Worm (Caenorhabditis elegans): ENCODE measurements around the gene Y94H6A.5.

Gene Y94H6A.5

ce11 chrIV:2676281-2676680, 27.5 kb downstream of the Y94H6A.5 start, which contains the start of gene Y94H6A.3:
Gene Y94H6A.3, plus strand, starts transcription at chrIV:2676512.
- peak; percentile 45; the same call in 1 of the 2 replicates for TF ChIP-seq unc-98 (GFP tag; IDR thresholded peaks at IDR 0.05)
- peak; percentile 66 for TF ChIP-seq ceh-88 (GFP tag; IDR thresholded peaks at IDR 0.05)
- TF ChIP-seq dsc-1 (tag; optimal IDR thresholded peaks at IDR 0.05) = peak; percentile 96
- TF ChIP-seq sox-4 (tag; optimal IDR thresholded peaks at IDR 0.05) = peak; percentile 85
- TF ChIP-seq efl-3 (GFP tag; optimal IDR thresholded peaks at IDR 0.05) = peak; percentile 22
- peak; percentile 92 for TF ChIP-seq nhr-85 (tag)
- no peak for TF ChIP-seq nhr-84 (tag; optimal IDR thresholded peaks at IDR 0.05)
- peak; percentile 20 for TF ChIP-seq hpl-2 (GFP tag; optimal IDR thresholded peaks at IDR 0.05)
- peak; percentile 97 for TF ChIP-seq mep-1 (tag; optimal IDR thresholded peaks at IDR 0.05)
- peak; percentile 94 for TF ChIP-seq tbx-2 (tag; optimal IDR thresholded peaks at IDR 0.05)
- TF ChIP-seq skn-1 (tag; optimal IDR thresholded peaks at IDR 0.05) = peak; percentile 92
- TF ChIP-seq ztf-11 (tag; optimal IDR thresholded peaks at IDR 0.05) = peak in 1 of 2 experiments; percentile 77
- peak; percentile 77 for TF ChIP-seq snpc-4 (tag; optimal IDR thresholded peaks at IDR 0.05)
- peak; percentile 62 for TF ChIP-seq aly-2 (tag; optimal IDR thresholded peaks at IDR 0.05)
- TF ChIP-seq lin-35 (GFP tag; optimal IDR thresholded peaks at IDR 0.05) = peak; percentile 99
- peak; percentile 91 for TF ChIP-seq jun-1 (tag; optimal IDR thresholded peaks at IDR 0.05)
- peak; percentile 87 for TF ChIP-seq ceh-8 (GFP tag; optimal IDR thresholded peaks at IDR 0.05)
- TF ChIP-seq ceh-63 (GFP tag; optimal IDR thresholded peaks at IDR 0.05) = no peak
- no peak for TF ChIP-seq hlh-4 (tag; optimal IDR thresholded peaks at IDR 0.05)
- peak in 2 of 6 experiments; percentile 78 to 88 for TF ChIP-seq elt-3 (tag; optimal IDR thresholded peaks at IDR 0.05)
- TF ChIP-seq sup-37 (GFP tag; optimal IDR thresholded peaks at IDR 0.05) = peak; percentile 78
- no peak for TF ChIP-seq nhr-76 (tag; optimal IDR thresholded peaks at IDR 0.05)
- peak; percentile 68 for TF ChIP-seq ceh-90 (tag; optimal IDR thresholded peaks at IDR 0.05)
- TF ChIP-seq alr-1 (tag; optimal IDR thresholded peaks at IDR 0.05; ENCODE audit: borderline replicate concordance) = no peak
- peak; percentile 85 for TF ChIP-seq fos-1 (tag; optimal IDR thresholded peaks at IDR 0.05)
- peak; percentile 96 for TF ChIP-seq lsy-2 (tag; optimal IDR thresholded peaks at IDR 0.05)
- peak in 1 of 2 experiments; percentile 70 for TF ChIP-seq mdl-1 (tag; optimal IDR thresholded peaks at IDR 0.05)
- TF ChIP-seq swsn-7 (tag; optimal IDR thresholded peaks at IDR 0.05) = peak; percentile 94
- peak; percentile 79 for TF ChIP-seq pax-3 (tag; optimal IDR thresholded peaks at IDR 0.05)
- peak; percentile 95 for TF ChIP-seq lin-39 (tag; optimal IDR thresholded peaks at IDR 0.05)
- TF ChIP-seq unc-130 (tag; optimal IDR thresholded peaks at IDR 0.05) = peak; percentile 83
- TF ChIP-seq egl-13 (tag; optimal IDR thresholded peaks at IDR 0.05) = peak; percentile 78
- peak; percentile 82 for TF ChIP-seq C04F5.9 (tag; optimal IDR thresholded peaks at IDR 0.05)
- TF ChIP-seq aha-1 (tag; optimal IDR thresholded peaks at IDR 0.05) = peak; percentile 38
- TF ChIP-seq F16B12.6 (tag; optimal IDR thresholded peaks at IDR 0.05) = peak; percentile 69
- TF ChIP-seq xbp-1 (tag; optimal IDR thresholded peaks at IDR 0.05) = peak; percentile 92
- peak; percentile 65 for TF ChIP-seq ztf-4 (tag; optimal IDR thresholded peaks at IDR 0.05)
- no peak for TF ChIP-seq egl-27 (tag; optimal IDR thresholded peaks at IDR 0.05)
- TF ChIP-seq lin-15B (tag; optimal IDR thresholded peaks at IDR 0.05) = peak; percentile 95
- peak; percentile 97 to 99 for TF ChIP-seq efl-1 (optimal IDR thresholded peaks at IDR 0.05)
- TF ChIP-seq efl-1 (GFP tag; optimal IDR thresholded peaks at IDR 0.05 in 1 of 2) = peak; percentile 99 to 100
- TF ChIP-seq elt-2 (tag; optimal IDR thresholded peaks at IDR 0.05) = peak; percentile 68
- TF ChIP-seq ama-1 (optimal IDR thresholded peaks at IDR 0.05) = peak; percentile 51
- TF ChIP-seq unc-30 (tag; optimal IDR thresholded peaks at IDR 0.05) = no peak
- TF ChIP-seq nhr-77 (tag; optimal IDR thresholded peaks at IDR 0.05) = peak; percentile 75
- peak; percentile 96 for TF ChIP-seq snu-23 (GFP tag; optimal IDR thresholded peaks at IDR 0.05)
- peak; percentile 95 for TF ChIP-seq lin-13 (GFP tag; optimal IDR thresholded peaks at IDR 0.05)
- peak; percentile 99 for TF ChIP-seq dpl-1 (GFP tag; optimal IDR thresholded peaks at IDR 0.05)
- peak; percentile 70 for TF ChIP-seq fkh-4 (tag; optimal IDR thresholded peaks at IDR 0.05; ENCODE audit: borderline replicate concordance)
- TF ChIP-seq unc-86 (tag; optimal IDR thresholded peaks at IDR 0.05) = peak; percentile 93
- peak; percentile 59 for TF ChIP-seq blmp-1 (tag; optimal IDR thresholded peaks at IDR 0.05)
- TF ChIP-seq fkh-8 (tag; optimal IDR thresholded peaks at IDR 0.05) = peak; percentile 87
- peak; percentile 97 for TF ChIP-seq nhr-47 (tag; optimal IDR thresholded peaks at IDR 0.05)
- TF ChIP-seq nhr-12 (tag; optimal IDR thresholded peaks at IDR 0.05) = peak; percentile 37

Data from whole organism, L1 larva.